Worm (Caenorhabditis elegans) whole organism, L3 larva: Measurements from ENCODE around the gene slc-17.1.

ENCODE experiments used
- R02D3.7 ChIP-seq: fragments of 150-350 bp; optimal IDR thresholded peaks from 2 replicates; lab custom pipeline; 2014; ENCODE audit warnings: missing biosample characterization, missing genetic modification characterization
- aly-2 ChIP-seq: fragments of 150-350 bp; optimal IDR thresholded peaks from 2 replicates; lab custom pipeline; 2014; ENCODE audit warnings: missing biosample characterization, missing genetic modification characterization
- ama-1 ChIP-seq: fragments of 150-350 bp; optimal IDR thresholded peaks from 2 replicates; lab custom pipeline; 2018
- ceh-16 ChIP-seq: sonication (generic microtip); optimal IDR thresholded peaks from 2 replicates; lab custom pipeline; 2017; ENCODE audit warnings: missing biosample characterization, missing genetic modification characterization
- ceh-28 ChIP-seq: fragments of 150-350 bp; optimal IDR thresholded peaks from 2 replicates; lab custom pipeline; 2014; ENCODE audit warnings: missing biosample characterization, missing genetic modification reagents, missing genetic modification characterization
- ceh-82 ChIP-seq: fragments of 150-350 bp; optimal IDR thresholded peaks from 2 replicates; lab custom pipeline; 2014; ENCODE audit warnings: missing biosample characterization, missing genetic modification characterization
- ceh-9 ChIP-seq: sonication (generic microtip); optimal IDR thresholded peaks from 2 replicates; lab custom pipeline; 2018; ENCODE audit warnings: missing biosample characterization, missing genetic modification characterization
- daf-12 ChIP-seq: fragments of 150-350 bp; optimal IDR thresholded peaks from 2 replicates; lab custom pipeline; 2014; ENCODE audit warnings: missing biosample characterization, missing genetic modification reagents, missing genetic modification characterization
- egl-27 ChIP-seq: sonication (generic microtip); optimal IDR thresholded peaks from 4 replicates; lab custom pipeline; 2017; ENCODE audit warnings: missing biosample characterization, missing genetic modification reagents, missing genetic modification characterization
- egl-5 ChIP-seq: fragments of 150-350 bp; optimal IDR thresholded peaks from 2 replicates; lab custom pipeline; 2017; ENCODE audit warnings: missing biosample characterization, missing genetic modification reagents, missing genetic modification characterization, inconsistent platforms
- elt-1 ChIP-seq: fragments of 150-350 bp; optimal IDR thresholded peaks from 2 replicates; lab custom pipeline; 2014; ENCODE audit warnings: missing biosample characterization, missing genetic modification characterization
- elt-2 ChIP-seq: sonication (generic microtip); optimal IDR thresholded peaks from 2 replicates; lab custom pipeline; 2016; ENCODE audit warnings: missing genetic modification reagents, mild to moderate bottlenecking, missing genetic modification characterization, missing compliant biosample characterization
- elt-3 ChIP-seq, 3 experiments: fragments of 150-350 bp in 1 of 3; sonication (generic microtip) in 2 of 3; optimal IDR thresholded peaks; 2 replicates in 2 of 3; 4 replicates in 1 of 3; lab custom pipeline; 2014 to 2017; ENCODE audit warnings: missing biosample characterization in 3 of 3, missing genetic modification characterization in 3 of 3
- eor-1 ChIP-seq, 2 experiments: fragments of 150-350 bp; optimal IDR thresholded peaks; 2 replicates each; lab custom pipeline; 2014 to 2018; ENCODE audit warnings: missing biosample characterization in 2 of 2, missing genetic modification characterization in 2 of 2
- fkh-10 ChIP-seq: sonication (generic microtip); optimal IDR thresholded peaks from 2 replicates; lab custom pipeline; 2017; ENCODE audit warnings: missing biosample characterization, missing genetic modification reagents, missing genetic modification characterization
- fkh-2 ChIP-seq: fragments of 150-350 bp; optimal IDR thresholded peaks from 2 replicates; lab custom pipeline; 2014; ENCODE audit warnings: missing biosample characterization, missing genetic modification reagents, missing genetic modification characterization
- fos-1 ChIP-seq: fragments of 150-350 bp; optimal IDR thresholded peaks from 2 replicates; lab custom pipeline; 2014; ENCODE audit warnings: missing biosample characterization, missing genetic modification characterization
- hmg-11 ChIP-seq: sonication (generic microtip); optimal IDR thresholded peaks from 2 replicates; lab custom pipeline; 2016; ENCODE audit warnings: missing genetic modification characterization, missing compliant biosample characterization
- jun-1 ChIP-seq: fragments of 150-350 bp; optimal IDR thresholded peaks from 2 replicates; lab custom pipeline; 2014; ENCODE audit warnings: missing biosample characterization, missing genetic modification reagents, missing genetic modification characterization
- lin-15B ChIP-seq: fragments of 150-350 bp; optimal IDR thresholded peaks from 2 replicates; lab custom pipeline; 2014; ENCODE audit warnings: missing biosample characterization, missing genetic modification characterization
- lin-39 ChIP-seq: fragments of 150-350 bp; optimal IDR thresholded peaks from 2 replicates; lab custom pipeline; 2018; ENCODE audit warnings: missing biosample characterization, missing genetic modification reagents, missing genetic modification characterization
- lsy-12 ChIP-seq: sonication (generic microtip); optimal IDR thresholded peaks from 2 replicates; lab custom pipeline; 2016; ENCODE audit warnings: mild to moderate bottlenecking, missing genetic modification characterization, missing compliant biosample characterization
- mdl-1 ChIP-seq: fragments of 150-350 bp; optimal IDR thresholded peaks from 2 replicates; lab custom pipeline; 2014; ENCODE audit warnings: missing biosample characterization, missing genetic modification characterization
- mml-1 ChIP-seq: fragments of 150-350 bp; sonication (generic microtip); optimal IDR thresholded peaks from 3 replicates; lab custom pipeline; 2014; ENCODE audit warnings: missing biosample characterization, missing genetic modification characterization
- nfya-1 ChIP-seq: sonication (generic microtip); optimal IDR thresholded peaks from 2 replicates; lab custom pipeline; 2017; ENCODE audit warnings: missing genetic modification characterization, mild to moderate bottlenecking, missing compliant biosample characterization, antibody characterized with exemption, moderate library complexity; ENCODE audit not compliant: insufficient read depth
- nhr-12 ChIP-seq: fragments of 150-350 bp; optimal IDR thresholded peaks from 2 replicates; lab custom pipeline; 2014; ENCODE audit warnings: missing biosample characterization, missing genetic modification characterization
- nhr-25 ChIP-seq: sonication (generic microtip); optimal IDR thresholded peaks from 2 replicates; lab custom pipeline; 2017; ENCODE audit warnings: missing biosample characterization, missing genetic modification characterization
- nhr-28 ChIP-seq: fragments of 150-350 bp; optimal IDR thresholded peaks from 2 replicates; lab custom pipeline; 2014; ENCODE audit warnings: missing biosample characterization, missing genetic modification characterization
- nhr-43 ChIP-seq: sonication (generic microtip); optimal IDR thresholded peaks from 2 replicates; lab custom pipeline; 2016; ENCODE audit warnings: mild to moderate bottlenecking, missing genetic modification characterization, missing compliant biosample characterization; ENCODE audit not compliant: poor library complexity, severe bottlenecking
- nhr-67 ChIP-seq: fragments of 150-350 bp; optimal IDR thresholded peaks from 2 replicates; lab custom pipeline; 2014; ENCODE audit warnings: missing biosample characterization, missing genetic modification characterization
- nhr-76 ChIP-seq: fragments of 150-350 bp; sonication (generic microtip); optimal IDR thresholded peaks from 5 replicates; lab custom pipeline; 2014; ENCODE audit warnings: missing biosample characterization, missing genetic modification characterization
- pha-4 ChIP-seq: fragments of 150-350 bp; optimal IDR thresholded peaks from 2 replicates; lab custom pipeline; 2014; ENCODE audit warnings: missing biosample characterization, missing genetic modification reagents, missing genetic modification characterization
- pqm-1 ChIP-seq: fragments of 150-350 bp; optimal IDR thresholded peaks from 2 replicates; lab custom pipeline; 2017; ENCODE audit warnings: missing biosample characterization, missing genetic modification characterization, inconsistent platforms
- sea-2 ChIP-seq: fragments of 150-350 bp; sonication (generic microtip); optimal IDR thresholded peaks from 4 replicates; lab custom pipeline; 2014; ENCODE audit warnings: missing biosample characterization, missing genetic modification reagents, missing genetic modification characterization
- snpc-4 ChIP-seq: fragments of 150-350 bp; optimal IDR thresholded peaks from 2 replicates; lab custom pipeline; 2014; ENCODE audit warnings: missing biosample characterization, missing genetic modification characterization
- tbx-2 ChIP-seq: sonication (generic microtip); optimal IDR thresholded peaks from 2 replicates; lab custom pipeline; 2016; ENCODE audit warnings: mild to moderate bottlenecking, missing genetic modification characterization, missing compliant biosample characterization
- unc-39 ChIP-seq: sonication (generic microtip); optimal IDR thresholded peaks from 4 replicates; lab custom pipeline; 2017; ENCODE audit warnings: missing biosample characterization, missing genetic modification characterization
- ztf-11 ChIP-seq: fragments of 150-350 bp; optimal IDR thresholded peaks from 2 replicates; lab custom pipeline; 2014; ENCODE audit warnings: missing biosample characterization, missing genetic modification characterization
- ztf-4 ChIP-seq: fragments of 150-350 bp; optimal IDR thresholded peaks from 2 replicates; lab custom pipeline; 2014; ENCODE audit warnings: missing biosample characterization, missing genetic modification characterization

The slc-17.1 gene

DNA sequence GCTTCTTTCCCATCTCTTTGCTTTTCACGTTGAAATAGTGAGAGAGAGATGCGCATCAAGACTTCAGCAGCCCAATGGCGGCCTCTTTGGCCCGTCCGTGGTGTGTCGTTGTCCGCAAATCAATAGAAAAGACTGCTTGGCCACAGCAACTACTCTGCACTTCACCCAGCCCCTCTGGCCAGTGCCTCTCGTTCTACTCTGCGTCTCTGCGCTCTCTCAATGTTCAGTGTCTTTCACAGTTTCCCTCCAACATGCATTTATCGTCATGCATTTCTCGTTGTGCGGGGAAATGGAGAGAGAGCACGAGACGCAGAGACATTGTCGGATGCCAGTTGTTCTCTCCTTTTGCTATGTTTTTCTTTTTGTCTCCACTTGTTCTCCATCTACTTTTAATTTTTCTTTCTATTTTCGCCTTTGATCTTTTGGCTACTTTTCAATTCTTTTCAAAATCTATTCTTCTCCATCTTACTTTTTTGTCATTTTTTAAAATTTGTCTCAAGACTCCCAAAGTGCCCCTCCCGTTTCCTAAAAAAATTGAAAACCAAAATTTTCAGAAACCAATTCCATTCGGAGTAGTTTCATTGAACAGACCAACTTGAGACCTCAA is 48.9 kb upstream of the slc-17.1 start, which contains the start of gene nhr-1 (continued):
- TF ChIP-seq elt-1 (tag; lab: Kevin White, UChicago) (peak; percentile 61), ceh-28 (tag; lab: Kevin White, UChicago) (peak; percentile 86)

ce11 chrX:17510523-17510922 is 45.8 kb upstream of the slc-17.1 start:
- TF ChIP-seq lin-39 (tag; lab: Kevin White, UChicago) = no peak
- peak; percentile 35 for TF ChIP-seq pqm-1 (tag; lab: Kevin White, UChicago)
- TF ChIP-seq elt-1 (tag; lab: Kevin White, UChicago) = peak; percentile 88
- peak; percentile 35 for TF ChIP-seq elt-2 (tag; lab: Kevin White, UChicago)

DNA sequence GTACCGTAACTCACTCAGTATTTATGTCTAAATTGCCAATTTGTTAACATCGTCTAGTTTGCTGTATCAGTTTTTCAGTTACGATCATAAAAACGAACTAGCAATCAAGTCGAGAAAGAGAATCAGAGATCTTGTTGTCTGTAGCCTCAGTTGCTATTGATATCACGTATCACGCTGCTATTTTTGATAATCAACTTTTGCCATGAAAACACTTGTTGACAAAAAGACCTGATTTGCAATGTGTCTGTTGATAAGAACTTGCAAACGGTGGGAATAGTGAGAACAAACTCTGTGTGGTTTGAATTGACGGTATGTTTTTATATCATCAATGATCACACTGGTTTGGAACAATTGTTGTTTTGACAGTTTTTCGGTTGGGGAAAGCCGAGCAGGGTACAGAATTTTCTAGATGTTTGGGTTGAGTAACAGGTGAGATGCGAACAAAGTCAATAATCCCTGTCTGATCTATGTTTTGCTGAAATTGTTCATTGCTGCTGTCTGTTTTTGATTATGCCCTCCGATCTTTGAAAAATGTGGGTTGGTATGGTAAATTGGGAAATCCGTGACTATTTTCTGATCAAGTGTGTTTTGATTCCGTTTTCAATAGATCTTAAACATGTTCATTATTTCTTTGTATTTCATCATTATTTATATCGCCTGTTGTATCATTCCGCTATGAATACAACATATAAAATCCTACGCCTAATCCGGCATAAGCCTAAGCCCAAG is 44.5 kb upstream of the slc-17.1 start:
- TF ChIP-seq lsy-12 (tag; lab: Kevin White, UChicago) = no peak
- no peak for TF ChIP-seq nhr-67
- TF ChIP-seq pqm-1 (tag; lab: Kevin White, UChicago) = peak; percentile 54
- TF ChIP-seq ztf-4 (tag; lab: Kevin White, UChicago) = no peak
- TF ChIP-seq elt-2 (tag; lab: Kevin White, UChicago) = peak; percentile 80
- TF ChIP-seq ceh-28 (tag; lab: Kevin White, UChicago) = no peak
- no peak for TF ChIP-seq lin-15B
- no peak for TF ChIP-seq lin-39 (tag; lab: Kevin White, UChicago)
- peak; percentile 60 for TF ChIP-seq pha-4 (tag; lab: Kevin White, UChicago)
- no peak for TF ChIP-seq nhr-28 (tag; lab: Kevin White, UChicago)

DNA sequence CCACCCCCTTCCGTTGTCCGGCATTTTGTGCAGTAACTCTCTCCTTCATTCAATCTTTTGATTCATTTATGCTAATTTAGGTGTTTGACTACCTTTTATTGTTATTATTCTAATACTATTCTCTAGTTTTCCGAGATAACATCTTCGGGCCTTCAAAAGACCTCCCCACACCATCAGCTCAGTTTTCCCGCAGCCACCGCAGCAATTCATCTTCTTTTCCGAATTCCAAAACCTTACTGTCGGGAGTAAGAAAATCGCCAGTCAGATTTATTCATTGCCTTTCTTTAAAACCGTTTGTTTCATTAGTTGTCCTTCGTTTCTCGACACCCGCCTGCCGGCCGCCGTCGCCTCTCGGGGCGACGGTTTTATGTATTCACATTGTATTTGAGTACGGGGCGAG is 43.4 kb upstream of the slc-17.1 start:
- TF ChIP-seq nhr-12 (tag; lab: Kevin White, UChicago) (no peak), elt-3 (tag; optimal IDR thresholded peaks at IDR 0.05; lab: Kevin White, UChicago) (no peak), pha-4 (tag; lab: Kevin White, UChicago) (no peak), sea-2 (GFP tag; lab: Kevin White, UChicago) (no peak), nhr-76 (tag; lab: Kevin White, UChicago) (no peak), egl-27 (tag; lab: Kevin White, UChicago) (no peak), nhr-25 (tag; lab: Kevin White, UChicago) (no peak), eor-1 (tag; optimal IDR thresholded peaks at IDR 0.05; lab: Kevin White, UChicago) (no peak), fkh-10 (GFP tag; lab: Kevin White, UChicago) (no peak), ztf-11 (tag; lab: Kevin White, UChicago) (no peak), nhr-67 (no peak), ama-1 (lab: Kevin White, UChicago) (no peak), mml-1 (no peak), elt-2 (tag; lab: Kevin White, UChicago) (no peak), pqm-1 (tag; lab: Kevin White, UChicago) (no peak), snpc-4 (tag; lab: Kevin White, UChicago) (no peak), mdl-1 (tag; lab: Kevin White, UChicago) (no peak), tbx-2 (tag; lab: Kevin White, UChicago) (no peak)

ce11 chrX:17505547-17506181 is 41.0 kb upstream of the slc-17.1 start:
- TF ChIP-seq lin-15B (peak; percentile 37), ceh-9 (no peak), unc-39 (tag; lab: Kevin White, UChicago) (no peak), R02D3.7 (tag; lab: Kevin White, UChicago) (peak; percentile 53), daf-12 (tag; lab: Kevin White, UChicago) (peak; percentile 36), ceh-16 (no peak), ceh-82 (tag; lab: Kevin White, UChicago) (no peak), sea-2 (GFP tag; lab: Kevin White, UChicago) (no peak), jun-1 (tag; lab: Kevin White, UChicago) (no peak), ama-1 (lab: Kevin White, UChicago) (no peak), elt-3 (tag; optimal IDR thresholded peaks at IDR 0.05; lab: Kevin White, UChicago) (no peak), hmg-11 (tag; lab: Kevin White, UChicago) (peak; percentile 70), pha-4 (tag; lab: Kevin White, UChicago) (peak; percentile 87), fkh-2 (tag; lab: Kevin White, UChicago) (no peak), nhr-76 (tag; lab: Kevin White, UChicago) (no peak), fkh-10 (GFP tag; lab: Kevin White, UChicago) (peak; percentile 26), aly-2 (tag; lab: Kevin White, UChicago) (no peak), eor-1 (tag; optimal IDR thresholded peaks at IDR 0.05; lab: Kevin White, UChicago) (no peak), fos-1 (tag; lab: Kevin White, UChicago) (no peak), tbx-2 (tag; lab: Kevin White, UChicago) (peak; percentile 71), nfya-1 (tag; lab: Kevin White, UChicago) (peak; percentile 89), lin-39 (tag; lab: Kevin White, UChicago) (peak; percentile 68), nhr-43 (peak; percentile 64), nhr-28 (tag; lab: Kevin White, UChicago) (no peak), egl-5 (peak; percentile 81), nhr-25 (tag; lab: Kevin White, UChicago) (peak; percentile 19)
